Worm (Caenorhabditis elegans) whole organism, late embryonic: ENCODE results near the gene lin-26.

Experiments
- C08G9.2 ChIP-seq: sonication (generic microtip); optimal IDR thresholded peaks from 2 replicates; lab custom pipeline; 2016; ENCODE audit warnings: mild to moderate bottlenecking, missing genetic modification characterization, moderate library complexity, missing compliant biosample characterization
- ama-1 ChIP-seq: fragments of 150-350 bp; optimal IDR thresholded peaks from 2 replicates; lab custom pipeline; 2014
- ceh-14 ChIP-seq: sonication (generic microtip); optimal IDR thresholded peaks from 2 replicates; lab custom pipeline; 2016; ENCODE audit warnings: missing genotype, missing genetic modification characterization, missing compliant biosample characterization
- dmd-4 ChIP-seq: sonication (generic microtip); optimal IDR thresholded peaks from 2 replicates; lab custom pipeline; 2016; ENCODE audit warnings: borderline replicate concordance, missing genetic modification characterization, missing compliant biosample characterization
- fkh-10 ChIP-seq: fragments of 150-350 bp; optimal IDR thresholded peaks from 2 replicates; lab custom pipeline; 2014; ENCODE audit warnings: missing biosample characterization, missing genetic modification reagents, missing genetic modification characterization
- hlh-8 ChIP-seq: sonication (generic microtip); optimal IDR thresholded peaks from 2 replicates; lab custom pipeline; 2016; ENCODE audit warnings: missing genotype, missing genetic modification characterization, missing compliant biosample characterization
- pag-3 ChIP-seq: sonication (generic microtip); optimal IDR thresholded peaks from 2 replicates; lab custom pipeline; 2016; ENCODE audit warnings: missing compliant biosample characterization, missing genetic modification characterization, borderline replicate concordance
- pha-4 ChIP-seq: fragments of 150-350 bp; optimal IDR thresholded peaks from 2 replicates; lab custom pipeline; 2018; ENCODE audit warnings: missing biosample characterization, missing genetic modification reagents, missing genetic modification characterization
- pqm-1 ChIP-seq: sonication (generic microtip); optimal IDR thresholded peaks from 2 replicates; lab custom pipeline; 2016; ENCODE audit warnings: missing genetic modification characterization, missing compliant biosample characterization
- rnt-1 ChIP-seq: sonication (generic microtip); optimal IDR thresholded peaks from 2 replicates; lab custom pipeline; 2016; ENCODE audit warnings: missing genetic modification characterization, missing compliant biosample characterization
- sox-2 ChIP-seq: fragments of 200-800 bp; sonication (Bioruptor generic); IDR thresholded peaks from 2 replicates; pipeline ENCODE4 v1.3.6; 2022; ENCODE audit warnings: missing genetic modification reagents, missing genetic modification characterization, missing compliant biosample characterization
- unc-55 ChIP-seq: sonication (generic microtip); optimal IDR thresholded peaks from 2 replicates; lab custom pipeline; 2017; ENCODE audit warnings: missing biosample characterization, missing genetic modification reagents, missing genetic modification characterization
- ztf-16 ChIP-seq: sonication (generic microtip); optimal IDR thresholded peaks from 2 replicates; lab custom pipeline; 2017; ENCODE audit warnings: missing genetic modification characterization, missing compliant biosample characterization

- TF ChIP-seq hlh-8 (tag; lab: Kevin White, UChicago) (no peak), ceh-14 (tag; lab: Kevin White, UChicago) (no peak), sox-2 (GFP tag; lab: Robert Waterston, UW) (no peak), pag-3 (tag; lab: Kevin White, UChicago) (no peak), ama-1 (lab: Kevin White, UChicago) (no peak), dmd-4 (tag; lab: Kevin White, UChicago) (no peak), rnt-1 (tag; lab: Kevin White, UChicago) (no peak), ztf-16 (tag; lab: Kevin White, UChicago) (no peak), C08G9.2 (no peak), fkh-10 (GFP tag; lab: Kevin White, UChicago) (no peak), pqm-1 (tag; lab: Kevin White, UChicago) (no peak), unc-55 (GFP tag; lab: Kevin White, UChicago) (no peak), pha-4 (tag; lab: Kevin White, UChicago) (no peak)
These were observed 34.1 kb downstream of the lin-26 start for ce11 chrII:7716112-7716511.
